Fruit fly (Drosophila melanogaster): ENCODE results near the gene CG15260.

The CG15260 gene

DNA sequence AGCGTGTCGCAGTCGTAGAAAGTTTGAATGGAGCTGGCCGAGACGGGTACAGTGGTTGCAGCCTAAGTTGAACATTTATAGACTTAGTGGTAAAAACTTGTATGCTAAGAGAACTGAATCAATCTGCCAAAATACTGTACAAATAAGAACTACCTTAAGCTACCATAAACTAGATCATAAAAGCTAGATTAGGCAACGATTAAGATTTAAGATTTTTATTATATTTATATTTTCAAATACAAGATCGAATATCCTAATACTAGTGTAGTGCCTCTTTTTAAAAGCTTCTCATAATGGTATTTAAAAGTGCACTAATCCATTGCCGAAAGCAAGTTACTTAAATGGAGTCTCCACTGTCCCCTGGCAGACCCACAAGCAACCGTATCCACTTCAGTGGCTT is 29.4 kb upstream of the CG15260 start:
- TF ChIP-seq usp (GFP tag; optimal IDR thresholded peaks at IDR 0.05) (no peak), Dll (optimal IDR thresholded peaks at IDR 0.05) (no peak), CG8478 (optimal IDR thresholded peaks at IDR 0.05) (no peak), EcR (GFP tag; optimal IDR thresholded peaks at IDR 0.05) (no peak), pan (optimal IDR thresholded peaks at IDR 0.05) (no peak), psq (optimal IDR thresholded peaks at IDR 0.05) (no peak)

DNA sequence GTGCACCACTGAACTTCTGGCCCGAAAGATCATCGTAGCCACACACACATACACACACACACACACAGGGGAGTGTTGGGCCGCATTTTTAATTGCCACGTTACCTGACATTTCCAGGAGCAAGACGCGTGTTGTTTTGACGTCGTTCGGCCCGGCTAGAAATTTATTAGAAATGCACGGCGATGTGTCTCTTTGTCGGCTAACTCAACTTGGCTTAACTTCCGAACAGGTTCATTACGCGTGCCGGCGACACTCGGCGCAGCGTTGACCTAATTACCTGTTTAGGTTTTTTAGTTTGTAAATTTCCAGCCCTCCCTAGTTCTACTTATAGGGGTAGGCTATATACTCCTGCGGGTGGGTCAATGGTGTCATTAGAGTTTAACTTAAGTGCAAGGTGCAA is 27.8 kb upstream of the CG15260 start:
- TF ChIP-seq Dll (optimal IDR thresholded peaks at IDR 0.05) (no peak), psq (optimal IDR thresholded peaks at IDR 0.05) (no peak), usp (GFP tag; optimal IDR thresholded peaks at IDR 0.05) (no peak), EcR (GFP tag; optimal IDR thresholded peaks at IDR 0.05) (no peak), CG8478 (optimal IDR thresholded peaks at IDR 0.05) (no peak), pan (optimal IDR thresholded peaks at IDR 0.05) (no peak)

DNA sequence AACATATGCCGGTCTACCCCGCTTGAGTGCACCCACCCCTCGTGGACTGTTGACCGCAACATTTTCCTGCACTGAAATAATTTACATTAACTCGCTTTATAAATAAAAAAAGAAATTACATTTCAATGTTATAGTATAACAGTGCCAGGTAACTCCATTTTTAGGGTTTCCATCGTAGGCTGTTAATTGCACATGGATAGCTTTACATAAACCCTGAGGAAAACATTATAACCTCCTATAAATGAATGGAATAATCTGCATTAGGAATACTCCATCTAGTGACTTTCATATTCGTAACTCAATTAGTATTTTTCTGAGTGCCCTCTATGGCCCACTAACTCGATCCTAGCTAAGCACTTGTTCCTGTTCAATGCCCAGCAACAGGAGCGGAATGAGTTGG is 27.2 kb upstream of the CG15260 start:
- no peak for TF ChIP-seq CG8478 (optimal IDR thresholded peaks at IDR 0.05)
- no peak for TF ChIP-seq EcR (GFP tag; optimal IDR thresholded peaks at IDR 0.05)
- TF ChIP-seq pan (optimal IDR thresholded peaks at IDR 0.05) = no peak
- no peak for TF ChIP-seq usp (GFP tag; optimal IDR thresholded peaks at IDR 0.05)
- no peak for TF ChIP-seq Dll (optimal IDR thresholded peaks at IDR 0.05)
- TF ChIP-seq psq (optimal IDR thresholded peaks at IDR 0.05) = no peak

DNA sequence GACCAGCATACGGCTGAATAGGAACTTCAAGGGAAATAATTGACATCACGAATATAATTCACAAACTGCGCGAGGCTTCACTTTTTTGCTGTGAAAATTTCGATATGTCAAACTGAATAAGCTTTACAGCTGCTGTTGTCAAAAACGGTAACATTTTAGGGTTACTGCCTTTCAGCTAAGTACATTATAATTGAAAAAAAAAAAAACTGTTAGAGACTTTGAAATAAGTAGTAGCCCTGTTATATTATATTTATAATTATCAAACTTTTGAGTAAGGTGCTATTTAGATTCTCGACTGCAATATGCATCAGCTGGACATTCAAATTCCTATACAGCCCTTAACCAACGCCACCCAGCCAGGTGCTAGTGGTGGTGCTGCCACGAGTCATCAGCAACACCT is 26.8 kb upstream of the CG15260 start, which contains the start of gene nht:
Gene nht, minus strand, starts transcription at position 101 of the 400 bp plus-strand sequence.
- TF ChIP-seq Dll (optimal IDR thresholded peaks at IDR 0.05) (no peak), pan (optimal IDR thresholded peaks at IDR 0.05) (no peak), psq (optimal IDR thresholded peaks at IDR 0.05) (no peak), CG8478 (optimal IDR thresholded peaks at IDR 0.05) (no peak), EcR (GFP tag; optimal IDR thresholded peaks at IDR 0.05) (no peak)

DNA sequence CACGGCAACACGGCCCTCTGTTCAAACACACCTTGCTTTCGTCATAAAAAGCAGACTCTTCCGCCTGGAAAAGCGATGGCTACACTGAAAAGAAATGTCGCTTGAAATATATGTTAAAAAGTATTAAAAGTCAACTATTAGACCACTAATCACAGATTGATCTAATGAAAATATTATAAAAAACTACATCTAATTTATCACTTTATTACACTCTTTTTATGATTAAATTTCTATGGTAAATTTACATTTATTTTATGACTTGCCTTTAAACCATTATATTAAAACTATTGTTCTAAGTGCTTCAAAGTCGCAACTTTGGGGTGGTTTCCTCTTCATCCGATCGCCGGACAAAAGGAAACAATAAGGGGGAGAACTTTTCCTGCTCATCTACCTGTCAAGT is 24.4 kb upstream of the CG15260 start:
- TF ChIP-seq EcR (GFP tag; optimal IDR thresholded peaks at IDR 0.05) = no peak
- no peak for TF ChIP-seq Dll (optimal IDR thresholded peaks at IDR 0.05)
- TF ChIP-seq psq (optimal IDR thresholded peaks at IDR 0.05) = no peak
- no peak for TF ChIP-seq usp (GFP tag; optimal IDR thresholded peaks at IDR 0.05)
- TF ChIP-seq CG8478 (optimal IDR thresholded peaks at IDR 0.05) = no peak
- no peak for TF ChIP-seq pan (optimal IDR thresholded peaks at IDR 0.05)

DNA sequence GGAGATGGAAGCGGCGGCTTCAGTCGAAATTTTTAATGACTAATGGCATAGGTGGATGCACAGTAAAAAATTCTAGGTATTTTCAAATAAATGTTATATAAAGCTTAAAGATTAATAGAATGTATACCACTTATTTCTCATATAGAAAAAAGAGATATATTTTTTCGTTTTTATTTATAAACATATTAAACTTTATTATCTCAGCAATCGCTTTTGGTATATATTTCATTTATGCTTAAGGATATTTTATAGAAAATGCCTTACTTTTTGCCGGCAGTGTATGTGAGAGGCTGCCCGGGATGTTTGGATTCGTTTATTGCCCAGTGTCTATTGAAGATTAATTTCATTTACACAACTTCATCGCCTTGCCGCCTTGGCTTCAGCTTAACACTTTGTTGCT is 22.9 kb upstream of the CG15260 start:
- TF ChIP-seq CG8478 (optimal IDR thresholded peaks at IDR 0.05) (no peak), Dll (optimal IDR thresholded peaks at IDR 0.05) (no peak), usp (GFP tag; optimal IDR thresholded peaks at IDR 0.05) (no peak), pan (optimal IDR thresholded peaks at IDR 0.05) (no peak), EcR (GFP tag; optimal IDR thresholded peaks at IDR 0.05) (no peak), psq (optimal IDR thresholded peaks at IDR 0.05) (no peak)

DNA sequence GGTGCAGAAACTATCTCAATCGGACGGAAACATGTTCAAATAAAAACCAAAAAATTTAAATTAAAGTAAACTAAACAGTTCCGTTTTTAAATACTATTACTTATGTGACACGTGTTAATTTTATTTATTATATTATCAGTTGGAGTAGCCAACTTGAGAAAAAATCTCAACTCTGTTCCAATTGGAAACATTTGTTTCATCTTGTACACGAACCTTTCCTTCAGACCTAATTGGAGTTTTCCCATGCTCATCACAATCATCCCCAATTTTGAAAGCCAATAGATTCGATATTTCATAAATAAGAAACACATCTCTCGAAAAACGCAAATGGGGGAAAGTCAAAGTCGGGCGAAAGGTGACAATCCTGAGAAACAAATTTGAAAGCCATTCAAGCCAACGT is 14.8 kb upstream of the CG15260 start:
- TF ChIP-seq EcR (GFP tag; optimal IDR thresholded peaks at IDR 0.05) = no peak
- TF ChIP-seq Dll (optimal IDR thresholded peaks at IDR 0.05) = no peak
- TF ChIP-seq usp (GFP tag; optimal IDR thresholded peaks at IDR 0.05) = no peak
- no peak for TF ChIP-seq psq (optimal IDR thresholded peaks at IDR 0.05)
- no peak for TF ChIP-seq CG8478 (optimal IDR thresholded peaks at IDR 0.05)
- TF ChIP-seq pan (optimal IDR thresholded peaks at IDR 0.05) = no peak

DNA sequence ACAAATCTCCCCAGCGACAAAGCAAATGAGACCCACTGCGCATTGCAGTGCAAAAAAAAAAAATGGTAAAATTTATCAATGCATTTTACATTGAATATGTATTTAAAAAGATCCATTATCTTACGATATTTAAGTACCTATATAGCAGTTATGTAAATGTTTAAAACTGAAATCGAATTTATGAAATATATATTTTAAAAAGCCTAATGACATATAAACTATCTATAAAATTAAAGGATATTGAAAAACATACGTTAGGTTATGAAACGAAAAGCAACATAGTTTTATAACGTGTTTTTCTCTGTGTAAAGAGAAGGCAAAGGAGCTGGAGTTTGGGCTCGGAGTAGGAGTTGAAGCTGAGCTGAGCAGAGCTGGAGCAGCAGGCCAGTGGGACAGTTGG is 12.3 kb upstream of the CG15260 start:
- TF ChIP-seq Dll (optimal IDR thresholded peaks at IDR 0.05) = no peak
- no peak for TF ChIP-seq usp (GFP tag; optimal IDR thresholded peaks at IDR 0.05)
- no peak for TF ChIP-seq CG8478 (optimal IDR thresholded peaks at IDR 0.05)
- no peak for TF ChIP-seq pan (optimal IDR thresholded peaks at IDR 0.05)
- no peak for TF ChIP-seq psq (optimal IDR thresholded peaks at IDR 0.05)
- no peak for TF ChIP-seq EcR (GFP tag; optimal IDR thresholded peaks at IDR 0.05)

DNA sequence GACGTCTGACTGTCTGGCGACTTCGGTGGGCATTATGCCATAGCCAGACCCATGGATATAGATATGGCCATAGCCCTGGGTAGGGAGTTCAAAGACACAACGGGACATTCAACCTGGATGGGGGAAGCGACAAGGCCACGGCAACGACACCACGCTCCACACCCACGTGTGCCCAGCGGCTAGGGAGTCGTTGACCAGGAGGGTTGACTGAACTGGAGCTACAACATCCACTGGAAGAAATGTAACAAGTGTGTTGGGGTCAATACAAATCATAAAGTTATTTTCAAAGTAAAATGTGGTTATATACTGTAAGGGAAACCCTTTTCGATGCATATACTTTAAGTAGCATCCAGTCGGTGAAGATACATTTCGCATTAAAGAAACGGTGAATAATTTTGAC is 9.8 kb upstream of the CG15260 start:
- TF ChIP-seq Dll (optimal IDR thresholded peaks at IDR 0.05) (no peak), psq (optimal IDR thresholded peaks at IDR 0.05) (no peak), EcR (GFP tag; optimal IDR thresholded peaks at IDR 0.05) (peak in 1 of 2 experiments; percentile 53)

DNA sequence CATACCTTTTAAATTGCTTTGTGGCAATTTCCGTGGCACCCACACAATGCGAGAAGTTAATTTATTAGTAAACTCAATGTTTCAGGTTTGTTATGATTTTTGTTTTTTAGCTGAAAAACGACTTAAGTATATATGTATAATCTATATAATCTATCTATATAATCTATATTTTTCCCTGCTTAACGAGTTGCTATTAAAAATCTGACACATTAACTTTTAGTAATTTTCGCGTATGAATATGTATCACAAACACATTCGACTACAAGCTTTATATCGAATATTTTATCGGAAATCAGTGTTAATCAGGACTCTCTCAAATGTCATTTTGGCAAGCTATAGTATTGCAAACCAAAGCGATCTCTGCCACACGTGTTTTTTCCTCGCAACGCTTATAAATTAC is 5.5 kb upstream of the CG15260 start, which contains the start of gene CG15262:
Gene CG15262, plus strand, starts transcription at position 301 of the 400 bp plus-strand sequence.
- TF ChIP-seq usp (GFP tag; optimal IDR thresholded peaks at IDR 0.05) = no peak
- no peak for TF ChIP-seq pan (optimal IDR thresholded peaks at IDR 0.05)
- TF ChIP-seq Dll (optimal IDR thresholded peaks at IDR 0.05) = no peak
- TF ChIP-seq psq (optimal IDR thresholded peaks at IDR 0.05) = no peak
- TF ChIP-seq CG8478 (optimal IDR thresholded peaks at IDR 0.05) = no peak
- TF ChIP-seq EcR (GFP tag; optimal IDR thresholded peaks at IDR 0.05) = no peak

DNA sequence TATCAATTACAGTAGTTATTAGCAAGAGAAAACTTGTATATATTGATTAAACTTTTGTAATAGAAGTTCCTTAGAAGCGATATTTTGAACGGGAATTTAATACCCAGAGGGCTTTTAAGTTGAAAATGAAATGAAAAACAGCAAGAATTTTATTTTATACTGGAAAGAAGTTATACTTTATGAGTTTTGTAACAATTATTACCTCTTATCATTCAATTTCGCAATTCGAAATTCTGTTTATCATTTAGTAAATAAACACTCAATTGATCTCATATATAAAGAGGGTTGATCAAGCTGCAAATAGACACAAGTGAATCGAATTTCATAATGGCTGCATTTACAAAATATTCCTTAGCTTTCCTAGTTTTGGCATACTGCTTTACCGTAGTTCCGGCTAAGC is 7.3 kb downstream of the CG15260 start, which contains the start of gene CG15263:
Gene CG15263, plus strand, starts transcription at position 301 of the 400 bp plus-strand sequence.
- no peak for TF ChIP-seq usp (GFP tag; optimal IDR thresholded peaks at IDR 0.05)
- no peak for TF ChIP-seq EcR (GFP tag; optimal IDR thresholded peaks at IDR 0.05)
- no peak for TF ChIP-seq psq (optimal IDR thresholded peaks at IDR 0.05)
- TF ChIP-seq pan (optimal IDR thresholded peaks at IDR 0.05) = no peak
- no peak for TF ChIP-seq Dll (optimal IDR thresholded peaks at IDR 0.05)
- TF ChIP-seq CG8478 (optimal IDR thresholded peaks at IDR 0.05) = no peak

DNA sequence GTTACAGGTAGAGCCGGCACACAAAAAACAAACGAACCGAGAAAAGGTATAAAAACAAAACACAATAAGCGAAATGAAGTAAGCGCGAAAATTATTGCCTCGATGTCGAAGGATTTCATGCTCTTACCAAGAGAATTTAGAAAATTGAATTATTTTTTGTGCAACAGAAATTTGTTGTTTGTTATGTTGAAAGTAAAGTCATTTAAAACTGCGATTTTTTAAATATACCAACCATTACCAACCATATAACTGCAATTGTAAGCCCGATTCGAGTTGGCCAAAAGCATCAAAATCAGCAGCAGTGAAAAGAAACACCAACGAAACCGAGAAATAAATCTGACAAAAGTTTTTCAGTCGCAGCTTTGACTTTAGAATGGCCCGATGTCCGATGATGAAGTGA is 11.1 kb downstream of the CG15260 start:
- TF ChIP-seq usp (GFP tag; optimal IDR thresholded peaks at IDR 0.05) (no peak), EcR (GFP tag; optimal IDR thresholded peaks at IDR 0.05) (no peak), psq (optimal IDR thresholded peaks at IDR 0.05) (no peak), CG8478 (optimal IDR thresholded peaks at IDR 0.05) (no peak), pan (optimal IDR thresholded peaks at IDR 0.05) (no peak), Dll (optimal IDR thresholded peaks at IDR 0.05) (no peak)

DNA sequence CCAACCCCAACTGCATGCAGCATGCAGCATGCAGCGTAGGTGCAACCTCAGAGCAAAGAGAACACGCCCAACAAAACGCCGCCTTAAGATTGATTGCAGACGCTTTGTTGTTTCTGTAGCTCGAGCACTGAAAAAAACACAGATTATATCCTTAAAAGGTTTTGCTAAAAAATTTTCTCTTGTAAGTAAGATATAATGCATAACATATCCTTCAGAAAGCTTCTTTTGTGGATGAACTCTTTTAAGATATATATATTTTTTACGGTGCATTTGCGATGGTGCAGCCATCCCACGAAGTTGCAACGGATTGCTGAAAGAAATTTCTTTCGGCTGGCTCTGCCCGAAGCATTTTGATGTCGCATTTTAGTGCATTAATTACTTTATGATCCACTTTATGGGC is 16.2 kb downstream of the CG15260 start:
- no peak for TF ChIP-seq usp (GFP tag; optimal IDR thresholded peaks at IDR 0.05)
- no peak for TF ChIP-seq psq (optimal IDR thresholded peaks at IDR 0.05)
- no peak for TF ChIP-seq pan (optimal IDR thresholded peaks at IDR 0.05)
- TF ChIP-seq Dll (optimal IDR thresholded peaks at IDR 0.05) = no peak
- TF ChIP-seq CG8478 (optimal IDR thresholded peaks at IDR 0.05) = no peak
- TF ChIP-seq EcR (GFP tag; optimal IDR thresholded peaks at IDR 0.05) = no peak
